Fruit fly (Drosophila melanogaster): Measurements from ENCODE around the gene CG7857.

CG7857 gene

DNA sequence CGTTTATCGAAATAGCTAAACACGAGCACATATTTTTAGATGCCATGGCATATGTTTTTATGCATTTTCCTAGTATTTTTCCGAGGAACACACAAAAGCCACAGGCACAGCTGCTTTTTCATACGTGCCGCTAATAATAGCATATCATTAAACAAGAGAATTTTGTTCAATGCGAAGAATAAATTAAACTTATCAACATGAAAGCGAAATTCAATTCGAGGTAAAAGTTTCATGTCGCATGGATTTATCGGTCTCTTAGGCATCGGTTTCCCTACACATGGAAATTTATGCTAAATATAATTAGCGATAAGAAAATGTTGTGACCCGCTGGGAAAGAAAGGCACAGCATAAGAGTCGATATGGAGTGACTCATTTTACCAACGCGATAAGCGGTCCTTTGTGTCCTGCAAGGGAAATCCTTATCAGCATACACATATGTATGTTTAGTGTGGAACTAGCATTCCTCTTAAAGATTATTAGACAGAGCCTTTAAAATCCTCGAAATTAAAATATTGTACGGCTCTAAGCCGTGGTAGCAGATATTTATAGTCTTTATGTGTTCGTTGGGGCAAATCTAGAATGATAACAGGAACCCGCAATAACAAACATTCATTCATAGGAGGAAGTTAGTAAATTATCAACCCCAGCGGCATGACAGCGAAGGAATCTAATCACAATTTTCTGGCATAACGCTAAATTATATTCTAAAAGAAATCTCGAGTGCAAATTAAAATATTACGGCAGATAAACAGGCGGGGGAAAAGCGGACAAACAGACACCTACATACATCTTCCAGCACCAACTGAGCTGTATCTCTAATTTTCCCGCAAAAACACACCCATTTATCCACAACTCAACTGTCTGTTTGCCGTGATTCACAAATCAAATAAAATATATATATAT is 27.0 kb upstream of the CG7857 start, which contains the start of gene CG43248:
Gene CG43248, minus strand, starts transcription at position 51 of the 903 bp plus-strand sequence.
- TF ChIP-seq Dfd (GFP tag; optimal IDR thresholded peaks at IDR 0.05) (no peak), brk (GFP tag; optimal IDR thresholded peaks at IDR 0.05) (no peak), N (GFP tag; optimal IDR thresholded peaks at IDR 0.05) (no peak), Hnf4 (GFP tag; optimal IDR thresholded peaks at IDR 0.05) (no peak), Sp1 (GFP tag; optimal IDR thresholded peaks at IDR 0.05) (no peak), Hr78 (GFP tag; optimal IDR thresholded peaks at IDR 0.05) (no peak)

DNA sequence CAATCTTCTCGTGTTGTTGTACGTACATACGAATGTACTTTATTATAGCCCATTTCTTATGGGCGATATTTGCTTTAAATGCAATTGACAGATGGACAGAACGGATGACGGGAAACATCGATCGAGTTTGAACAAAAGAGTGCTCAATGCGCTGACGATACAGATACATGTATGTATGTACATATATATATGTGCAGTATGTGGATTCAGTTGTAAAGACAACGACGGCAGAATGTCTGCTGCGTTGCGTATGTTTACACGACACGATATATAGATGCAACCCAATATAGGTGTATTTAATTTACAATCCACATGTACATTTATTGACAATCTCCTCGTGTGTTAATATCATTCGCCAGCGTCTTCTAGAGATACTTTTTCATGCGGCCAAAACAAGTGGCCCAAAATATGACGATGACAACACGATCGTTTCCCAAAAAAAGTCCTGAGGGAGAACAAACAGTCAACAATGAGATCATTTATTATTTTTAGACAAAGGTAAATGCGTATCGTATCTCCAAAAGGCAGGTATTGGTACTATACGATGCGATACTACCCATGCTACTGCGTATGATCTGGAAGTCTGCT is 26.0 kb upstream of the CG7857 start:
- no peak for TF ChIP-seq sv (GFP tag; optimal IDR thresholded peaks at IDR 0.05)
- TF ChIP-seq Abd-B (GFP tag; optimal IDR thresholded peaks at IDR 0.05) = no peak
- no peak for TF ChIP-seq Hr83 (GFP tag; optimal IDR thresholded peaks at IDR 0.05; ENCODE audit: poor library complexity, severe bottlenecking)
- TF ChIP-seq fru (GFP tag; optimal IDR thresholded peaks at IDR 0.05) = peak; percentile 41
- peak; percentile 54 for TF ChIP-seq h (GFP tag; optimal IDR thresholded peaks at IDR 0.05)
- no peak for TF ChIP-seq Jra (GFP tag; optimal IDR thresholded peaks at IDR 0.05)
- no peak for TF ChIP-seq Rel (GFP tag; optimal IDR thresholded peaks at IDR 0.05)
- TF ChIP-seq Rel (tag; optimal IDR thresholded peaks at IDR 0.05) = no peak
- no peak for TF ChIP-seq usp (GFP tag; optimal IDR thresholded peaks at IDR 0.05)
- TF ChIP-seq dmrt93B (GFP tag; optimal IDR thresholded peaks at IDR 0.05) = no peak
- no peak for TF ChIP-seq Hr78 (GFP tag; optimal IDR thresholded peaks at IDR 0.05)
- peak; percentile 15 for TF ChIP-seq br (GFP tag; optimal IDR thresholded peaks at IDR 0.05)
- no peak for TF ChIP-seq woc (GFP tag; optimal IDR thresholded peaks at IDR 0.05)
- TF ChIP-seq sage (GFP tag; optimal IDR thresholded peaks at IDR 0.05) = peak; percentile 64
- TF ChIP-seq jim (GFP tag; optimal IDR thresholded peaks at IDR 0.05) = no peak
- TF ChIP-seq HLH106 (tag; optimal IDR thresholded peaks at IDR 0.05) = no peak
- TF ChIP-seq OdsH (GFP tag; optimal IDR thresholded peaks at IDR 0.05) = peak; percentile 47
- no peak for TF ChIP-seq Vsx2 (GFP tag; optimal IDR thresholded peaks at IDR 0.05; ENCODE audit: partially characterized antibody)
- no peak for TF ChIP-seq CrebA (GFP tag; optimal IDR thresholded peaks at IDR 0.05; ENCODE audit: borderline replicate concordance)
- no peak for TF ChIP-seq ey (GFP tag; optimal IDR thresholded peaks at IDR 0.05)
- peak; percentile 50 for TF ChIP-seq Sp1 (GFP tag; optimal IDR thresholded peaks at IDR 0.05)
- TF ChIP-seq brk (GFP tag; optimal IDR thresholded peaks at IDR 0.05) = peak; percentile 58
- TF ChIP-seq rgr (GFP tag; optimal IDR thresholded peaks at IDR 0.05) = peak; percentile 26
- TF ChIP-seq pan (optimal IDR thresholded peaks at IDR 0.05) = no peak
- no peak for TF ChIP-seq tai (GFP tag; optimal IDR thresholded peaks at IDR 0.05)
- no peak for TF ChIP-seq N (GFP tag; optimal IDR thresholded peaks at IDR 0.05)
- TF ChIP-seq Dfd (GFP tag; optimal IDR thresholded peaks at IDR 0.05) = no peak
- no peak for TF ChIP-seq Mio (GFP tag; optimal IDR thresholded peaks at IDR 0.05)
- no peak for TF ChIP-seq GATAd (GFP tag; optimal IDR thresholded peaks at IDR 0.05)
- TF ChIP-seq CG32264 (GFP tag; optimal IDR thresholded peaks at IDR 0.05) = no peak
- no peak for TF ChIP-seq dl (GFP tag; optimal IDR thresholded peaks at IDR 0.05; ENCODE audit: insufficient read depth in 1 of 2, partially characterized antibody in 2 of 2)
- TF ChIP-seq dsf (GFP tag; optimal IDR thresholded peaks at IDR 0.05; ENCODE audit: borderline replicate concordance) = no peak
- TF ChIP-seq Dif (GFP tag; optimal IDR thresholded peaks at IDR 0.05; ENCODE audit: partially characterized antibody) = no peak
- TF ChIP-seq Hnf4 (GFP tag; optimal IDR thresholded peaks at IDR 0.05) = peak; percentile 25
- TF ChIP-seq CG9705 (GFP tag; optimal IDR thresholded peaks at IDR 0.05) = no peak
- no peak for TF ChIP-seq Myc (optimal IDR thresholded peaks at IDR 0.05)
- TF ChIP-seq foxo (GFP tag; optimal IDR thresholded peaks at IDR 0.05) = no peak
- no peak for TF ChIP-seq psq (GFP tag; optimal IDR thresholded peaks at IDR 0.05)
- TF ChIP-seq lola (GFP tag; optimal IDR thresholded peaks at IDR 0.05) = no peak

Data from whole organism, wandering third instar larva.